Fruit fly (Drosophila melanogaster) whole organism, embryonic: ENCODE results near the gene CG1640.

Experiments used
- B-H1 ChIP-seq: fragments of 200-800 bp; sonication (Bioruptor generic); IDR thresholded peaks from 3 replicates; pipeline ENCODE4 v1.3.6; 2022; ENCODE audit warnings: missing biosample characterization, missing genetic modification characterization
- Bdp1 ChIP-seq: fragments of 200-800 bp; sonication (Bioruptor generic); optimal IDR thresholded peaks from 3 replicates; lab custom pipeline; 2016; ENCODE audit warnings: missing biosample characterization, missing genetic modification characterization
- Bgb ChIP-seq: fragments of 200-800 bp; sonication (Bioruptor generic); IDR thresholded peaks from 2 replicates; pipeline ENCODE4 v1.3.6; 2022; ENCODE audit warnings: missing biosample characterization, missing genetic modification characterization; ENCODE audit not compliant: partially characterized antibody
- CG1024 ChIP-seq: fragments of 200-800 bp; sonication (Bioruptor generic); IDR thresholded peaks from 2 replicates; pipeline ENCODE4 v1.3.6; 2022; ENCODE audit warnings: missing biosample characterization, missing genetic modification characterization
- CG10321 ChIP-seq: fragments of 200-800 bp; sonication (Bioruptor generic); IDR thresholded peaks from 2 replicates; pipeline ENCODE4 v1.3.6; 2022; ENCODE audit warnings: missing biosample characterization, missing genetic modification characterization
- CG10654 ChIP-seq: fragments of 200-800 bp; sonication (Bioruptor generic); optimal IDR thresholded peaks from 2 replicates; lab custom pipeline; 2016; ENCODE audit warnings: missing biosample characterization, missing genetic modification characterization
- CG11723 ChIP-seq: fragments of 200-800 bp; sonication (Bioruptor generic); optimal IDR thresholded peaks from 2 replicates; lab custom pipeline; 2017; ENCODE audit warnings: missing biosample characterization, mild to moderate bottlenecking, missing genetic modification characterization
- CG12744 ChIP-seq: fragments of 200-800 bp; sonication (Bioruptor generic); optimal IDR thresholded peaks from 2 replicates; lab custom pipeline; 2016; ENCODE audit warnings: missing biosample characterization, missing genetic modification characterization
- CG13424 ChIP-seq: fragments of 200-800 bp; sonication (Bioruptor generic); optimal IDR thresholded peaks from 2 replicates; lab custom pipeline; 2019; ENCODE audit warnings: missing biosample characterization, mild to moderate bottlenecking, missing genetic modification characterization, moderate library complexity
- CG14860 ChIP-seq: fragments of 200-800 bp; sonication (Bioruptor generic); IDR thresholded peaks from 3 replicates; pipeline ENCODE4 v1.3.6; 2022; ENCODE audit warnings: missing biosample characterization, missing genetic modification characterization; ENCODE audit not compliant: partially characterized antibody
- CG15011 ChIP-seq: fragments of 200-800 bp; sonication (Bioruptor generic); optimal IDR thresholded peaks from 3 replicates; lab custom pipeline; 2018; ENCODE audit warnings: missing biosample characterization, mild to moderate bottlenecking, missing genetic modification characterization
- CG15514 ChIP-seq: fragments of 200-800 bp; sonication (Bioruptor generic); optimal IDR thresholded peaks from 3 replicates; lab custom pipeline; 2017; ENCODE audit warnings: missing biosample characterization, missing genetic modification characterization, mild to moderate bottlenecking, moderate library complexity, missing genetic modification reagents
- CG1792 ChIP-seq: fragments of 200-800 bp; sonication (Bioruptor generic); optimal IDR thresholded peaks from 2 replicates; lab custom pipeline; 2016; ENCODE audit warnings: missing biosample characterization, missing genetic modification characterization
- CG18476 ChIP-seq: fragments of 200-800 bp; sonication (Bioruptor generic); optimal IDR thresholded peaks from 2 replicates; lab custom pipeline; 2016; ENCODE audit warnings: missing biosample characterization, mild to moderate bottlenecking, missing genetic modification characterization
- CG2116 ChIP-seq: fragments of 200-800 bp; sonication (Bioruptor generic); optimal IDR thresholded peaks from 3 replicates; lab custom pipeline; 2018; ENCODE audit warnings: missing biosample characterization, mild to moderate bottlenecking, missing genetic modification characterization
- CG31224 ChIP-seq: fragments of 200-800 bp; sonication (Bioruptor generic); IDR thresholded peaks from 2 replicates; pipeline ENCODE4 v1.3.6; 2022; ENCODE audit warnings: missing biosample characterization, missing genetic modification characterization
- CG32767 ChIP-seq: fragments of 200-800 bp; sonication (Bioruptor generic); IDR thresholded peaks from 2 replicates; pipeline ENCODE4 v1.3.6; 2022; ENCODE audit warnings: missing biosample characterization, missing genetic modification characterization
- CG33213 ChIP-seq: fragments of 200-800 bp; sonication (Bioruptor generic); optimal IDR thresholded peaks from 3 replicates; lab custom pipeline; 2016; ENCODE audit warnings: missing biosample characterization, missing genetic modification characterization
- CG33557 ChIP-seq: fragments of 200-800 bp; sonication (Bioruptor generic); optimal IDR thresholded peaks from 2 replicates; lab custom pipeline; 2019; ENCODE audit warnings: missing biosample characterization, mild to moderate bottlenecking, missing genetic modification characterization, moderate library complexity
- CG6791 ChIP-seq: fragments of 200-800 bp; sonication (Bioruptor generic); IDR thresholded peaks from 3 replicates; pipeline ENCODE4 v1.3.6; 2022; ENCODE audit warnings: missing biosample characterization, missing genetic modification characterization; ENCODE audit not compliant: partially characterized antibody
- CG8089 ChIP-seq: fragments of 200-800 bp; sonication (Bioruptor generic); optimal IDR thresholded peaks from 3 replicates; lab custom pipeline; 2016; ENCODE audit warnings: missing biosample characterization, missing genetic modification characterization
- CG8388 ChIP-seq: fragments of 200-800 bp; sonication (Bioruptor generic); optimal IDR thresholded peaks from 2 replicates; lab custom pipeline; 2019; ENCODE audit warnings: missing biosample characterization, mild to moderate bottlenecking, missing genetic modification characterization, moderate library complexity
- CG9727 ChIP-seq: fragments of 200-800 bp; sonication (Bioruptor generic); optimal IDR thresholded peaks from 3 replicates; lab custom pipeline; 2017; ENCODE audit warnings: missing biosample characterization, mild to moderate bottlenecking, missing genetic modification characterization
- CG9797 ChIP-seq: fragments of 200-800 bp; sonication (Bioruptor generic); optimal IDR thresholded peaks from 3 replicates; lab custom pipeline; 2018; ENCODE audit warnings: missing biosample characterization, mild to moderate bottlenecking, missing genetic modification characterization
- D19B ChIP-seq: fragments of 200-800 bp; sonication (Bioruptor generic); optimal IDR thresholded peaks from 2 replicates; lab custom pipeline; 2017; ENCODE audit warnings: missing biosample characterization, mild to moderate bottlenecking, missing genetic modification characterization
- Ets65A ChIP-seq: fragments of 200-800 bp; sonication (Bioruptor generic); peaks from one replicate; lab custom pipeline; 2016; ENCODE audit warnings: missing biosample characterization, missing genetic modification characterization
- Hr78 ChIP-seq, 2 experiments: fragments of 200-800 bp in 1 of 2; fragments of >200 bp in 1 of 2; sonication (Bioruptor generic) in 1 of 2; optimal IDR thresholded peaks; 2 replicates each; lab custom pipeline; 2017 to 2019; ENCODE audit warnings: missing biosample characterization in 2 of 2, missing genetic modification characterization in 2 of 2, mild to moderate bottlenecking in 1 of 2, moderate library complexity in 1 of 2
- MTF-1 ChIP-seq: fragments of 200-800 bp; sonication (Bioruptor generic); optimal IDR thresholded peaks from 2 replicates; lab custom pipeline; 2018; ENCODE audit warnings: missing biosample characterization, mild to moderate bottlenecking, missing genetic modification characterization, borderline replicate concordance
- Mes4 ChIP-seq: fragments of 200-800 bp; sonication (Bioruptor generic); optimal IDR thresholded peaks from 2 replicates; lab custom pipeline; 2016; ENCODE audit warnings: missing biosample characterization, missing genetic modification characterization
- Pdp1 ChIP-seq, 2 experiments: fragments of 200-800 bp; sonication (Bioruptor generic); optimal IDR thresholded peaks; 3 replicates each; lab custom pipeline; 2016; ENCODE audit warnings: missing biosample characterization in 2 of 2, missing genetic modification characterization in 2 of 2, mild to moderate bottlenecking in 1 of 2, moderate library complexity in 1 of 2
- Sry-β ChIP-seq: fragments of 200-800 bp; sonication (Bioruptor generic); optimal IDR thresholded peaks from 2 replicates; lab custom pipeline; 2018; ENCODE audit warnings: missing biosample characterization, mild to moderate bottlenecking, missing genetic modification characterization, moderate library complexity
- ci ChIP-seq: fragments of 200-800 bp; sonication (Bioruptor generic); IDR thresholded peaks from 3 replicates; pipeline ENCODE4 v1.3.6; 2022; ENCODE audit warnings: missing biosample characterization, missing genetic modification characterization
- cwo ChIP-seq: fragments of 200-800 bp; sonication (Bioruptor generic); optimal IDR thresholded peaks from 3 replicates; lab custom pipeline; 2017; ENCODE audit warnings: missing biosample characterization, missing genetic modification characterization, mild to moderate bottlenecking, moderate library complexity, missing genetic modification reagents
- da ChIP-seq: fragments of 200-800 bp; sonication (Bioruptor generic); optimal IDR thresholded peaks from 2 replicates; lab custom pipeline; 2016; ENCODE audit warnings: missing biosample characterization, missing genetic modification characterization
- gfzf ChIP-seq: fragments of 200-800 bp; sonication (Bioruptor generic); optimal IDR thresholded peaks from 2 replicates; lab custom pipeline; 2016; ENCODE audit warnings: missing biosample characterization, mild to moderate bottlenecking, missing genetic modification characterization, moderate library complexity
- her ChIP-seq: fragments of 200-800 bp; sonication (Bioruptor generic); optimal IDR thresholded peaks from 2 replicates; lab custom pipeline; 2016; ENCODE audit warnings: missing biosample characterization, missing genetic modification characterization
- hth ChIP-seq: fragments of >200 bp; optimal IDR thresholded peaks from 2 replicates; lab custom pipeline; 2017; ENCODE audit warnings: inconsistent platforms
- jumu ChIP-seq: fragments of 200-800 bp; sonication (Bioruptor generic); optimal IDR thresholded peaks from 3 replicates; lab custom pipeline; 2016; ENCODE audit warnings: missing biosample characterization, missing genetic modification characterization
- kay ChIP-seq: fragments of 200-800 bp; sonication (Bioruptor generic); optimal IDR thresholded peaks from 2 replicates; lab custom pipeline; 2016; ENCODE audit warnings: missing biosample characterization, missing genetic modification characterization
- lilli ChIP-seq: fragments of 200-800 bp; sonication (Bioruptor generic); optimal IDR thresholded peaks from 3 replicates; lab custom pipeline; 2016; ENCODE audit warnings: missing biosample characterization, missing genetic modification characterization
- maf-S ChIP-seq: fragments of 200-800 bp; sonication (Bioruptor generic); optimal IDR thresholded peaks from 2 replicates; lab custom pipeline; 2016; ENCODE audit warnings: missing biosample characterization, missing genetic modification characterization
- pita ChIP-seq: fragments of 200-800 bp; sonication (Bioruptor generic); optimal IDR thresholded peaks from 2 replicates; lab custom pipeline; 2017; ENCODE audit warnings: missing biosample characterization, mild to moderate bottlenecking, missing genetic modification characterization
- ro ChIP-seq: fragments of 200-800 bp; sonication (Bioruptor generic); IDR thresholded peaks from 2 replicates; pipeline ENCODE4 v1.3.6; 2022; ENCODE audit warnings: missing biosample characterization, missing genetic modification characterization
- sisA ChIP-seq: fragments of 200-800 bp; sonication (Bioruptor generic); IDR thresholded peaks from 2 replicates; pipeline ENCODE4 v1.3.6; 2022; ENCODE audit warnings: missing biosample characterization, missing genetic modification characterization
- sna ChIP-seq: fragments of 200-800 bp; sonication (Bioruptor generic); IDR thresholded peaks from 2 replicates; pipeline ENCODE4 v1.3.6; 2022; ENCODE audit warnings: missing biosample characterization, missing genetic modification characterization; ENCODE audit not compliant: partially characterized antibody
- so ChIP-seq: fragments of 200-800 bp; sonication (Bioruptor generic); IDR thresholded peaks from 3 replicates; pipeline ENCODE4 v1.3.6; 2022; ENCODE audit warnings: missing biosample characterization, missing genetic modification characterization
- sug ChIP-seq: fragments of 200-800 bp; optimal IDR thresholded peaks from 2 replicates; lab custom pipeline; 2019; ENCODE audit warnings: missing biosample characterization, mild to moderate bottlenecking, missing genetic modification characterization, moderate library complexity
- tup ChIP-seq: fragments of 200-800 bp; sonication (Bioruptor generic); optimal IDR thresholded peaks from 2 replicates; lab custom pipeline; 2016; ENCODE audit warnings: missing biosample characterization, mild to moderate bottlenecking, missing genetic modification characterization, moderate library complexity
- unpg ChIP-seq: fragments of 200-800 bp; sonication (Bioruptor generic); optimal IDR thresholded peaks from 3 replicates; lab custom pipeline; 2018; ENCODE audit warnings: missing biosample characterization, mild to moderate bottlenecking, missing genetic modification characterization, moderate library complexity
- vfl ChIP-seq: fragments of 200-800 bp; sonication (Bioruptor generic); optimal IDR thresholded peaks from 2 replicates; lab custom pipeline; 2016; ENCODE audit warnings: missing biosample characterization, missing genetic modification characterization

Gene CG1640

dm6 chrX:13337454-13337853 is 33.0 kb upstream of the CG1640 start, which contains the start of gene RpS15Aa (continued):
- TF ChIP-seq CG9727 (GFP tag; lab: Kevin White, UChicago), result peak; percentile 81
- TF ChIP-seq CG9797 (GFP tag; lab: Kevin White, UChicago), result peak; percentile 60
- TF ChIP-seq lilli (GFP tag; lab: Kevin White, UChicago), result peak; percentile 35
- peak; percentile 76 for TF ChIP-seq CG1024 (GFP tag; lab: Robert Waterston, UW)
- peak; percentile 73 for TF ChIP-seq CG6791 (GFP tag; lab: Robert Waterston, UW)
- peak; percentile 45 for TF ChIP-seq CG1792 (GFP tag; lab: Kevin White, UChicago)
- peak; percentile 59 for TF ChIP-seq sisA (GFP tag; lab: Robert Waterston, UW)
- TF ChIP-seq CG10654, result peak; percentile 68
- no peak for TF ChIP-seq kay (GFP tag; lab: Kevin White, UChicago)
- TF ChIP-seq sug (tag; lab: Kevin White, UChicago), result peak; percentile 59
- TF ChIP-seq sna, result no peak
- peak; percentile 68 for TF ChIP-seq CG15011 (GFP tag; lab: Kevin White, UChicago)
- TF ChIP-seq da, result peak; percentile 36
- peak; percentile 59 for TF ChIP-seq maf-S (GFP tag; lab: Kevin White, UChicago)
- peak; percentile 24 for TF ChIP-seq CG33557 (GFP tag; lab: Kevin White, UChicago)
- TF ChIP-seq CG11723, result peak; percentile 61
- peak; percentile 84 for TF ChIP-seq CG15514 (GFP tag; lab: Kevin White, UChicago)
- no peak for TF ChIP-seq Bdp1 (GFP tag; lab: Kevin White, UChicago)
- TF ChIP-seq Sry-β, result peak; percentile 11
- no peak for TF ChIP-seq Hr78 (GFP tag; optimal IDR thresholded peaks at IDR 0.05; lab: Kevin White, UChicago)
- TF ChIP-seq vfl (GFP tag; lab: Kevin White, UChicago), result no peak
- peak; percentile 81 for TF ChIP-seq gfzf
- no peak for TF ChIP-seq hth (lab: Kevin White, UChicago)
- peak; percentile 62 for TF ChIP-seq CG2116
- TF ChIP-seq ro, result 0 out of 2 replicates have a peak, but pooled peaks have one; percentile 17
- no peak for TF ChIP-seq cwo (GFP tag; lab: Kevin White, UChicago)
- TF ChIP-seq MTF-1 (GFP tag; lab: Kevin White, UChicago), result peak; percentile 91
- TF ChIP-seq tup (GFP tag; lab: Kevin White, UChicago), result no peak
- peak; percentile 99 for TF ChIP-seq Ets65A (GFP tag; lab: Kevin White, UChicago)
- peak; percentile 40 for TF ChIP-seq CG12744 (GFP tag; lab: Kevin White, UChicago)
- TF ChIP-seq Bgb (GFP tag; lab: Robert Waterston, UW), result peak; percentile 67
- TF ChIP-seq unpg (GFP tag; lab: Kevin White, UChicago), result peak; percentile 70
- TF ChIP-seq CG32767 (GFP tag; lab: Robert Waterston, UW), result peak; percentile 41; the same call in 1 of the 2 replicates
- TF ChIP-seq CG10321 (GFP tag; lab: Robert Waterston, UW), result peak; percentile 62; the same call in 1 of the 2 replicates
- peak; percentile 91 for TF ChIP-seq CG8089 (GFP tag; lab: Kevin White, UChicago)
- peak; percentile 55 for TF ChIP-seq D19B (GFP tag; lab: Kevin White, UChicago)
- TF ChIP-seq CG14860, result peak; percentile 37; the same call in 2 of the 3 replicates
- TF ChIP-seq jumu (GFP tag; lab: Kevin White, UChicago), result peak; percentile 45
- peak; percentile 90 for TF ChIP-seq CG33213 (GFP tag; lab: Kevin White, UChicago)
- peak; percentile 54 for TF ChIP-seq pita
- peak; percentile 85 for TF ChIP-seq Mes4 (GFP tag; lab: Kevin White, UChicago)
- TF ChIP-seq ci (GFP tag; lab: Robert Waterston, UW), result peak; percentile 96
- TF ChIP-seq CG13424 (tag; lab: Kevin White, UChicago), result peak; percentile 37
- no peak for TF ChIP-seq CG18476
- peak; percentile 53 to 69 for TF ChIP-seq Pdp1 (GFP tag; optimal IDR thresholded peaks at IDR 0.05; lab: Kevin White, UChicago)
- peak; percentile 41 for TF ChIP-seq CG8388 (GFP tag; lab: Kevin White, UChicago)
- TF ChIP-seq her (GFP tag; lab: Kevin White, UChicago), result peak; percentile 75
- peak; percentile 41; the same call in 2 of the 3 replicates for TF ChIP-seq B-H1 (GFP tag; lab: Robert Waterston, UW)
- 0 out of 3 replicates have a peak, but pooled peaks have one; percentile 48 for TF ChIP-seq so (GFP tag; lab: Robert Waterston, UW)
- TF ChIP-seq CG31224 (GFP tag; lab: Robert Waterston, UW), result peak; percentile 68
